Fruit fly (Drosophila melanogaster) S2 (cell line): ENCODE measurements around the gene MESR6.

Experiments used
- CG8478 ChIP-seq: fragments of >200 bp; optimal IDR thresholded peaks from 2 replicates; lab custom pipeline; 2018
- CTCF ChIP-seq, 2 experiments: fragments of >200 bp; optimal IDR thresholded peaks; 2 replicates each; lab custom pipeline; 2018

MESR6 gene

DNA sequence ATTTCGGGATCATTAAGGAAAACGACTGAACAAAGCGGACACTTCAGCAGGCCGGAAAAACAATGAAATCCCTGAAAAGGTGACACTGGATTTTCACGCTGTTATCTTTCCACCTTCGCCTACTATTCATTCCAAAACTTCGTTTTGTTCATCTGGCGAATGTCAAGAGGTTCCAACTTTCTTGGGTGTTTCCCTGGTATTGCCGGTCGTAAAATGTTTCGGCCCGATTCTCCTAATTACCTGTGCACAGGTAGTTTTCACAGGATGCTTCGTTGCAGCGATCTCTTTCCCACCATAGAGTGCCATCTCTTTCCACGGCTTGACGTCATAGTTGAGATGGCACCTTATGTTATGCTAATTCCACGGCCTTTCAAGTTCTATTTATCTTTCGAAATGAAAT is 9.3 kb upstream of the MESR6 start:
- TF ChIP-seq CTCF (optimal IDR thresholded peaks at IDR 0.05; lab: Kevin White, UChicago) = no peak
- TF ChIP-seq CG8478 (lab: Kevin White, UChicago) = no peak

DNA sequence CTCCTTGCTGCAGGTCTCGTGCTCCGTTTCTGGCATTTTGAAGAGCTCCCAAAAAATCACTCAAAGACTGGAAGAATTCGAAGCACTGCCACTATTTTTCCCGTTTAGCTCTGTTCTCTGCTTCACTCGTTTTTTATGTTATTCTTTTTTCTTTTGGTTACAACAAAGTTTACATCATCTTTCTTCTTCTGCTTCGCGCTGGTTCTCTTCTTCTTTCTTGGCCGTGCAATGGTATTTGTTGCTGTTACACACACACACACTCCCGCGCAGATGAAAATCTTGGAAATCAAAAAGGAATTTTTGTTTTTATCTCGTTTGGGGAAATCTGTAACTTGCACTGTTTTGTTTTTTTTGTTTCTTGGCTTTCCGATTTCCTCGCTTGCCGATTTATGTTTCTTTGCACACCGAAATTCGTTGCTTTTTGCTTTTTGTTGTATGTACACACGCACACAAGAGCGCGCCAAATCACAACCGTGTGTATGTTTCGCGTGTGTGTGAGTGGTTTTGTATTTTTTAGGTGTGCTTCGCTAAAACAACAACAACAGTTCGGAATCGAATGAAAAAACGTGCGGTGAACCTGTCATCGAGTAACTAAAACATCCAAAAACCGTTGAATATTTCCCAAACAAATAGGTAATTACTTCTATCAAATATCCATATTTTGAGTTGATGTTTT is 6.6 kb upstream of the MESR6 start:
- no peak for TF ChIP-seq CG8478 (lab: Kevin White, UChicago)
- no peak for TF ChIP-seq CTCF (optimal IDR thresholded peaks at IDR 0.05; lab: Kevin White, UChicago)

DNA sequence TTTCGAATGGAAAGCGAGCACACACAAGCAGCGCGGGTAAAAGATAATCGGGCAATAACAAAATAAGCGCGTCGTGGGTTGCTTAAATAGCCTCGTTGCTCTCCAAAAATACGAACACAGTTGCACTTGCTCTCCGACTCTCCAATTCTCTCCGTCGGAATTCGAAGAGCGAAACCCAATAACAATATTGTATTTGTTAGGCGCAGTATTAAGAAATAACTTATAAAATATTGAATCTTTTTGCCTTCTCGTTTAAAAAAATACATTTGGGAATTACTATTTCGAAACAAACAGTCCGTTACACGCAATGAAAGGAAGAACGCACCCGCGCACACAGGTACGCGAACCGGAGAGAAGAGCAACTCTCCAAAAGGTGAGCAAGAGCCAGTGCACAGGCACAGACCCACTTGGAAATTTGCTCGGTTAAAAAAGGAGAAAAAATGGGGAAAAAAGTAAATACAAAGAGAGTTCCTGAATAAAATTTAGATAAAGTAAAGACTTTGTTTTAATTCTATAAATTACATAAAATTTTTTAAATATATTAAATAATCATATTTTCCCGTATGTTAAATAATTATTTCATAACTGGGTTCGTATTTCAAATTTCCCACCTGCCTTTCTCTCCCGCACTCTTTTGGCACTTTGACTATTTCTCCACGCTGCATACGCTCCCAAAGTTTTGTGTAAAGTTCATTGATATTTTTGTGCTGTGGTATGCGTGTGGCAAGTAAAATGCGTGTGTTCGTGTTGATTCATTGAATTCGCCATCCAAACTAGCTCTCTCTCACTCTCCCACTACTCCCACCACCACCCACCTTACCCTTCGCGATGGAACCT is 5.9 kb upstream of the MESR6 start, which contains the start of gene Mkp3:
Mkp3 (minus strand) TSS at position 63 of the 837 bp plus-strand sequence.
- TF ChIP-seq CTCF (optimal IDR thresholded peaks at IDR 0.05; lab: Kevin White, UChicago) = no peak
- no peak for TF ChIP-seq CG8478 (lab: Kevin White, UChicago)

DNA sequence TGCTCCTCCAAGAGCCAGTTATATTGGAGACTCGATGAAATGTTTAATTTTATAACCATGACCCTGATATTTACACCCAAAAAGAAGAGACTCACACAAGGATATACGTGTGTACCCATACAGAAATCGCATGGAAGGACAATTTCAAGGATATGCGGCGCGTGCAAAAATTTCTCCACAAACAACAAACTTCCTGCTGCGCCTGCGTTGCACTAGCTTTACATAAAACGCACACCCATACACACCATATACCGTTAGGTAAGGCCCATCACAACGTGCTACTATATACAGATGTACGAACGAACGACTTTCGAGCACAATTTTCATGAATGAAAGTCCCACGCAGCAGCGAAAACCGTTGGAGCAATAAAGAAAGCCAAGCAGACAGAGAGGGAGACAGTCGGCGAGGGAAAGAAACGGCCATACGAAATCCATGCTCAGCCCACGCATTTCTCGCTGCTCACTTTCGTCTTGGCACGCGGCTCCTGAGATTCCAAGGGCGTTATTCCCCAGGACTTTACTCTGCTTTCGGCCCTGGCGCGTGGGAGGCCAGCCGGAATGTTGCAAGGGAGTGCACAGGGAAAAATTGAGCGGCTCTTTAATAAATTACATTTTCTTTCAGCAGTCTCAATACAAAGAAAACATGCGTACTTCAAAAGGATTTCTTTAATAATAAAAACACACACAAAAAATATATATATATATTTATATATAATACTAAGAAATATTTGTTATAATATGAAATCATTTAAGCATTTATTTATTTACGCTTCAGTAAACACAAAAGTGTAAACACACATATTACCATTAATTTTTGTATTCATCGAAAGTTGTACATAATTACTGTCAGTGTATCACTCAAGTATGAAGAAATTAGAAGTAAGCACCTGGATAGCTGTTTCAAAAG is 4.8 kb upstream of the MESR6 start:
- TF ChIP-seq CG8478 (lab: Kevin White, UChicago) = no peak
- no peak for TF ChIP-seq CTCF (optimal IDR thresholded peaks at IDR 0.05; lab: Kevin White, UChicago)

DNA sequence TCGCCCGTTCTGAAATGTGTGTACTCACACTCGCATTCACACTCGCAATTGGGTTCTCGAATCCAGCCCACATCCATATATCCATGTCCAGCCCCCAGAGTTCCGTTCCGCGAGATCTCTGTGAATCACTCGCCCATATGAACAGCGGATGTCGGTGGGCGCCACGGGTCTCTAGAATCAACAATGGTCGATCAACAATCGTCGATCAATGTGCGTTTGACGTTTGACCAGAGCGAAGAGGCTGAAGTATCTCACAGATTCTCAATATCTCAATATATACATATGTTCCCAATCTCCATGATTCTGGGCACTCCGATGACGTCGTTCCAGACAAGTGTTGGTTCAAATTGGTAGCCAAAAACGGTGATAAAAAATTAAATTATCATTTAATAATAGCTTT is 3.4 kb upstream of the MESR6 start:
- no peak for TF ChIP-seq CTCF (optimal IDR thresholded peaks at IDR 0.05; lab: Kevin White, UChicago)
- no peak for TF ChIP-seq CG8478 (lab: Kevin White, UChicago)

DNA sequence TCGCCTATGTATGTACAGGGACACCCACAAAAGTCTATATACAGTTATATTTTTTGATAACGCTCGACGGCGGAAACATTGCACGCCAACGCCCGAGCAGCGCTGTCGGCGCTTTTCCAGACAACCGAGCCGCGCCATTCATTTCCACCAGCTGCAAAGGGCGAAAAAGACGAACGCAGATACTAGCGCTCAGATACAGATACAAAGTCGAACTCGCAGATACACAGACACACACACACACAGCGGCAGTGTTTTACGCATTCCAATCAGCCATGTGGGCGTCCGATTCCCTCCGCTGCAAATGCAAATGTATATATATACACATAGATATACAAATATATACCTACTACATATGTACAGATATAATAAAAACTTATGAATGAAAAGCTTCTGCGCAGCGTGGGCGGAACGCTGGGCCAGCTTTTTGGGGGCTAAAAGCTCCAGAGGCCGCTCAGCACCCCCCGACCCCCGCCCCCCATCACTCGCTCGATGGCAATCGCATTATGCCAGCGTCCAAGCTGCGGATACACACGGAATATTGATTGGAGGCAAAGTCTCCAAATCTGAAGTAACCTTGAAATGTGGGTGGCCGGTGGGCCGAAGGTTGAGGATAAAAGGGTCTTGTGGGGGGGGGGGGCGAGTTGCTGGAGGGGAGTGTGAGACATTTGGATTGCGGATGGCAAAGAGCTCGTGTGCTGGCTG is 896 bp upstream of the MESR6 start:
- TF ChIP-seq CTCF (optimal IDR thresholded peaks at IDR 0.05; lab: Kevin White, UChicago) (no peak), CG8478 (lab: Kevin White, UChicago) (no peak)

DNA sequence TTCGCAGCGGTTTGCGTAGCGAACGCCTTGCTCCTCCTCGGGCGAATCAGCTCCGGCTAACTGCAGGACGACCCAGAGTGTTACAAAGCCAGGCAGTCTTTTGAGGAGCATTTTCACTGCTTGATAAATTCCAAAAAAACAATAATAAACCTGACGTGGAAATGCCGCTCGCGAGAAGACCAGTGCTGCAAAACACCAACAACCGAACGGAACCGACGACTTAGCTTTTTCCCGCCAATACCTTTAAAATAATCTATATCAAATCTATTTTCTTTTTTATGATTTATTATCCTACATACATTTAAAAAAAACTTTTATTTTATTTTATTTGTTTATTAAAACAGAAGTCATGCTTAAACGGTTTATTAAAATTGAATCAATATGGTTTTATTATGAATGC is 3.6 kb downstream of the MESR6 start, which contains the start of gene CNPYb:
CNPYb (minus strand) TSS at position 186 of the 400 bp plus-strand sequence.
- TF ChIP-seq CTCF (optimal IDR thresholded peaks at IDR 0.05; lab: Kevin White, UChicago) (no peak), CG8478 (lab: Kevin White, UChicago) (no peak)

DNA sequence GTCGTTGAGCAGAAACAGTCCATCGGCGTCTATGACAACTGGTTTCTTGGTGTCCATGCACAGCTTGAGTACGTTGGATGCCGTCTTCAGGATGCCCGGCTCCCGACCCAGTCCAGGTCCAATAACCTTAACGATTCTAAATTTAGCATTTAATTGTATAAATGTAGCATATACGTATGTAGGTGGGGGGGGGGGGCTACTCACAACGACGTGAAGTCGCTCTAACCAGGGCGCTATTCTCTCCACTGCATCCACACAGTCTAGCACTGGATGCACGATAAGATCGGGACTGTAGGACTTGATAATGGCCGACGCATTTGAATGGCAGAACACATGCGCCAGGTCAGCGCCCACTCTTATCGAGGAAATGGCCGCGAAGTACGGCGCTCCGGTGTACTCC is 4.6 kb downstream of the MESR6 start:
- TF ChIP-seq CTCF (optimal IDR thresholded peaks at IDR 0.05; lab: Kevin White, UChicago) = no peak
- TF ChIP-seq CG8478 (lab: Kevin White, UChicago) = no peak

DNA sequence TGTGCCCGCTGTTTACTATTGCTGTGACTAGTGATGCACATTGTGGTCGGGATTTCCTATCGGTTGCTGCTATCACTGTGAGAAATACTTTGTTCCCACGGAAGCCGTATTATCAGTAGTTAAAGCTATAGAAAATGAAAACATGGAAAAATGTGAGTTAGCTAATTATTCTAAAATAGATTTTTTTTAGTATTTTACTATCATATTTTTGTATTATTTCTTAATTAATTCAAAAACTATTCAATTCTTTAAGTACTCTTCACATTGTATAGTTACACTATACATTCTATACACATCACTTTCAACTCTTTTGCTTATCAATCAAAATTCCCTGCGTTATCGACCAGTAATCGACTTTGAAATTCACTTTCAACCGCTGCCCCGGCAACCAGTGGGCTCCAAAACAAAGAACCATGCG is 5.2 kb downstream of the MESR6 start, which contains the start of the genes Naxd and CG14079:
Naxd (minus strand) TSS at position 45 of the 418 bp plus-strand sequence.
CG14079 (plus strand) TSS at position 335 of the 418 bp plus-strand sequence.
- TF ChIP-seq CG8478 (lab: Kevin White, UChicago) (no peak), CTCF (optimal IDR thresholded peaks at IDR 0.05; lab: Kevin White, UChicago) (no peak)

DNA sequence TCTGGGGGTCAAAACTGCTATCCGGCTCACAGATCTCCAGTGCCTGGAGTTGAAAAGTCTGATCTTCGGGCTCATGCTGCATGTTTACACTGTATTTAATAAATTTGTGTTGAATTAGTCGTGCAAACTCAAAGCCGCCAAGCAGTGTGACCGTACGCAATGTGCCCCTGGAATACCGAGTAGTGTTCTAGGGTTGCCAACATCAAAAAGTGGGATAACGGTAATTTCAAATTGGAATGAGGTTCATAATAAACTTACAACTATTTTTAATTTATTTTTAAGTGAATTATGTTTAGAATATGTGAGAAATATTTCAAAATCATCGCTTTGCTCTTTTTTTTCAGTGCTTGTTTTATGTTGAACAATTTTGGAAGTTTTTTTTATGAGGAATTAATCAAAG is 7.7 kb downstream of the MESR6 start, which contains the start of gene Gem2:
Gem2 (minus strand) TSS at position 176 of the 400 bp plus-strand sequence.
- TF ChIP-seq CG8478 (lab: Kevin White, UChicago) (no peak), CTCF (optimal IDR thresholded peaks at IDR 0.05; lab: Kevin White, UChicago) (no peak)

DNA sequence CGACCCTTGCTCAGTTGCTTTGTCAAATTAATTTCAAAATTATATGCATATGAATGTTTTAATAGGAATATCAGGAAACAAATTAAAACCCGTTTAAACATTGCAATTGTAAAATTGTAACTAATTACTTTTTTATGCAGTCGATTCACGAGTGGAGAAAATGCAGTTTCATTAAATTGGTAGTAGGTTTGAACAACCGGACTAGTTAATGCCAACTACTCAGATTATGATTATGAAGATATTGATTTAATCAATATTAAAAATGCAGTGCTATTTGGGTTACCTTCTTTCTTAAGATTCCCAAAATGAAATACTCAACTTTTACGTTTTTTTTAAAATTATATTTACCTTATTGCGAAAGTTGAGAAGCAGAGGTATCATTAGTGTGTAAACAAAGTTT is 37.1 kb downstream of the MESR6 start, which contains the start of gene Spn75F:
Spn75F (minus strand) TSS at position 101 of the 400 bp plus-strand sequence.
- TF ChIP-seq CG8478 (lab: Kevin White, UChicago) (no peak), CTCF (optimal IDR thresholded peaks at IDR 0.05; lab: Kevin White, UChicago) (no peak)

DNA sequence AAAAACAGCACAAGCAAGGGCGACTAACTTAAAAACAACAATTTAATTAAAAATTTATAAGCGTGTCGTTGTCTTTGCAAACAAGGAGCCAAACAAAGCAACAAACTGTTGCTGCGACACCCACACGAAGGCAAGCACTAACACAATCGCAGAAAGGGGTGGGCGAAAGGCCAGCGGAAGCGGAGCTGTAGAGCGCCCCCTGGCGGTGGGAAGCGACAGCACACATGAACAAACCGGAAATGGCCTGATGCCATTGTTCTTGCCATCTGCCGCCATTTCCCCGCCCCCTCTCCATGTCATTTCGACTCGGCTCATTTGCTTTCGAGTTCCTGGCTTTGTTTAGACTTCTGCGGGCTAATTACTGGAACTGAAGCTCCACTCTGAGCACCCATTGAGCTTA is 40.1 kb downstream of the MESR6 start:
- TF ChIP-seq CG8478 (lab: Kevin White, UChicago) = no peak
- peak; percentile 77 to 82 for TF ChIP-seq CTCF (optimal IDR thresholded peaks at IDR 0.05; lab: Kevin White, UChicago)

DNA sequence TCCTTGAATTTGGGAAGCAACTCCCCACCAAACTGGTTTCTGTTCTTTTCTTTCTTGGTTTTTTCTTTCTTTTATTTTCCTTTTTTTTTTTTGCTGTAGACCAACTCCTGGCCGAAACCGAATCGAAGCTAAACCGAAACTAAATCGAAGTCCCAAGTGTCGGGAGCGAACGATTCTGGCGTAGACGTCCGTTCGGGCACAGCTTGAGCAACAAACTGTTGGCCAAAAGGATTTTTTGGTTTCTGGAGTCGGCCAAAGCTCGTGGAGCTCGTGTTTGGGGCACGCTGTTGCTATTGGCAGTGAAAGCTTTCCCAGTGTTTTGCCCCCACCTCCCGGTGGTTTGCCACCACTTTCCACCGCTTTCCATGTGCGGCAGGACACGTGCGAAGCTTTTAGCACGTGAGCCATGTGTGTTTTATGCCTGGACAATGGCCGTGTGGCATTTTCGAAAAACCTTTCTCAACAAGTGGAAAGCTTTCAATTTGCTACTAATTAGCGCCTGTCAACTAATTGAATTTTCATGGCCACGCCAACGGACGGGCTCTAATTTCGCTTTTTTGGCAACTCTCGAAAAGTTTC is 46.5 kb downstream of the MESR6 start, which contains the start of gene CG14082:
CG14082 (minus strand) TSS at position 51 of the 579 bp plus-strand sequence.
- TF ChIP-seq CG8478 (lab: Kevin White, UChicago) (no peak), CTCF (optimal IDR thresholded peaks at IDR 0.05; lab: Kevin White, UChicago) (no peak)
